Fruit fly (Drosophila melanogaster): ENCODE measurements around the gene PKD.

PKD gene

dm6 chr3R:18311368-18311919, 2.8 kb downstream of the PKD start (continued):
- no peak for TF ChIP-seq pzg (GFP tag; optimal IDR thresholded peaks at IDR 0.05)
- TF ChIP-seq Sox102F (GFP tag; optimal IDR thresholded peaks at IDR 0.05) = peak; percentile 58
- TF ChIP-seq CG30403 (GFP tag; optimal IDR thresholded peaks at IDR 0.05) = peak; percentile 66
- TF ChIP-seq CG9876 (GFP tag; optimal IDR thresholded peaks at IDR 0.05) = peak; percentile 24
- peak; percentile 87 for TF ChIP-seq psq (GFP tag; optimal IDR thresholded peaks at IDR 0.05)
- no peak for TF ChIP-seq gsb (GFP tag; IDR thresholded peaks at IDR 0.05)
- no peak for TF ChIP-seq Neu2 (GFP tag; optimal IDR thresholded peaks at IDR 0.05; ENCODE audit: borderline replicate concordance)
- peak; percentile 50 for TF ChIP-seq slbo (GFP tag; IDR thresholded peaks at IDR 0.05)
- TF ChIP-seq CG3847 (GFP tag; IDR thresholded peaks at IDR 0.05) = no peak
- TF ChIP-seq CG4854 (GFP tag; optimal IDR thresholded peaks at IDR 0.05) = no peak
- TF ChIP-seq CG10979 (tag; optimal IDR thresholded peaks at IDR 0.05) = peak; percentile 66
- no peak for TF ChIP-seq crp (GFP tag; optimal IDR thresholded peaks at IDR 0.05)
- no peak for TF ChIP-seq CG12155 (GFP tag; optimal IDR thresholded peaks at IDR 0.05)
- TF ChIP-seq lilli (GFP tag; optimal IDR thresholded peaks at IDR 0.05) = no peak

DNA sequence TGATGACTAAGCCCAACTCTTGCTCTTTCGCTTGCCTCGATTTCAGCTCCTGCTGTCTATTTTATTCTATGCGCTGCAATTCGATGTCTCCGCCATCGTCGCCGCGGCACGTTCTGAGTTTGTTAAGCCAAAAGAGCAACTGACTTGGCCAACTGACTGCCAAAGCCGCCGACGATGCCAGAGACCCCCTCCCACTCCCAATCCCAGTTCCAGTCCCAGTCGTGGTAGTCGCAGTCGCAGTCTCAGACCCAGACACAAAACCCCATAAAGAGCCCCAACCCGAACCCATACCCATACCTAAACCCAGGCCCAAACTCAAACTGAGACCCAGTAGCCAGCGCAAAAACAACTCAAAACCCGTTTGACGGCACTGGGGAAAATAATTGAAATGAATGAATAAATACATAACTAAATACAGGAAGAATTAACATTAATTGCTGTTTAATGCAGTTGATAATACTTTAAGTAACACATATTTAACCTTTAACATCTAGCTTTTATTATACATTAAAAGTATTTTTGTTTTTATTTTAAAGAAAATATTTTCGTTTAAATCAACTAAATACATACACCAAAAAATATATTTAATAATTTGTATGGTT, 3.3 kb downstream of the PKD start:
- TF ChIP-seq z (GFP tag; IDR thresholded peaks at IDR 0.05) (peak; percentile 93), lov (optimal IDR thresholded peaks at IDR 0.05) (no peak), lov (GFP tag; IDR thresholded peaks at IDR 0.05) (0 out of 3 replicates have a peak, but pooled peaks have one; percentile 46), CG33557 (GFP tag; optimal IDR thresholded peaks at IDR 0.05) (peak; percentile 33), slbo (GFP tag; IDR thresholded peaks at IDR 0.05) (no peak), CG2120 (GFP tag; optimal IDR thresholded peaks at IDR 0.05) (peak; percentile 3), unpg (GFP tag; optimal IDR thresholded peaks at IDR 0.05) (no peak), Abd-B (GFP tag; optimal IDR thresholded peaks at IDR 0.05) (peak; percentile 2), abd-A (tag; optimal IDR thresholded peaks at IDR 0.05) (no peak), tap (tag; optimal IDR thresholded peaks at IDR 0.05) (no peak), ci (GFP tag; IDR thresholded peaks at IDR 0.05) (peak; percentile 59; the same call in 1 of the 3 replicates), chm (GFP tag; IDR thresholded peaks at IDR 0.05) (0 out of 2 replicates have a peak, but pooled peaks have one; percentile 44), Drgx (GFP tag; IDR thresholded peaks at IDR 0.05) (0 out of 2 replicates have a peak, but pooled peaks have one; percentile 14), CG10543 (GFP tag; optimal IDR thresholded peaks at IDR 0.05) (peak; percentile 46), kni (GFP tag; optimal IDR thresholded peaks at IDR 0.05) (peak; percentile 53), CG2678 (tag; optimal IDR thresholded peaks at IDR 0.05) (peak; percentile 80), CG30020 (tag; optimal IDR thresholded peaks at IDR 0.05) (peak; percentile 28), CG17385 (GFP tag; optimal IDR thresholded peaks at IDR 0.05) (peak; percentile 27), gem (tag; optimal IDR thresholded peaks at IDR 0.05) (no peak), CG3726 (GFP tag; IDR thresholded peaks at IDR 0.05) (no peak), CG4730 (GFP tag; IDR thresholded peaks at IDR 0.05) (no peak), CG8388 (GFP tag; optimal IDR thresholded peaks at IDR 0.05) (no peak), Rfx (GFP tag; IDR thresholded peaks at IDR 0.05) (peak; percentile 30; the same call in 1 of the 2 replicates), Oli (tag; optimal IDR thresholded peaks at IDR 0.05) (peak; percentile 17), chinmo (GFP tag; IDR thresholded peaks at IDR 0.05; ENCODE audit: partially characterized antibody) (peak; percentile 80; the same call in 2 of the 4 replicates), Dfd (GFP tag; optimal IDR thresholded peaks at IDR 0.05) (no peak), rib (GFP tag; IDR thresholded peaks at IDR 0.05) (0 out of 2 replicates have a peak, but pooled peaks have one; percentile 40), lilli (GFP tag; optimal IDR thresholded peaks at IDR 0.05) (peak; percentile 2), Nf-YC (tag; optimal IDR thresholded peaks at IDR 0.05) (no peak), NFAT (GFP tag; IDR thresholded peaks at IDR 0.05) (peak; percentile 35; the same call in 1 of the 2 replicates), CG9932 (GFP tag; IDR thresholded peaks at IDR 0.05) (peak; percentile 43; the same call in 1 of the 2 replicates), Xbp1 (GFP tag; optimal IDR thresholded peaks at IDR 0.05) (no peak), CG16863 (GFP tag; optimal IDR thresholded peaks at IDR 0.05) (peak; percentile 1), Scr (GFP tag; IDR thresholded peaks at IDR 0.05; ENCODE audit: partially characterized antibody) (peak; percentile 25; the same call in 1 of the 2 replicates), Hmr (GFP tag; optimal IDR thresholded peaks at IDR 0.05) (peak; percentile 23), CG31365 (tag; optimal IDR thresholded peaks at IDR 0.05) (no peak)
